Worm (Caenorhabditis elegans): ENCODE measurements around the gene str-83.
A peak's percentile ranks its signal among the peaks of the same experiment; 100 is the strongest.

str-83 gene

DNA sequence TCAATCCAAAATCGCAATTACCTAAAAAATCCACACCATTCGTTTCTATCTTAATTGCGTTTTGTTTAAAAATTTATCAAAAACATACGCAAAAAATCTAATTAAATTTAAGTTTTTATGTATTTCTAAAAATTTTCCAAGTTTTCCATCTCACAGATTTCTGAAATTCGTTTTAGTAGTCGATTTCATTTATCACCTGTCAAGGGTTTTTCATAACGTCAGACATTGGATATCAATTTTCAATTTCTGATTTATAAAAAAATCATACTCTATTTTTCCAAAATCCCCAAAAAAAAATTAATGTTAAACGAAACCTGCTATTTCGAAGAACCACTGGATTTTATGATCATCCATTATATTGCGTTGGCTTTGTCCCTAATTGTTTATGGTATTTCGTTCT lies 33.1 kb downstream of the str-83 start, which contains the start of gene srh-4:
srh-4 (plus strand) TSS at position 301 of the 400 bp plus-strand sequence.
- TF ChIP-seq lin-39 (tag; optimal IDR thresholded peaks at IDR 0.05) (no peak), aha-1 (tag; optimal IDR thresholded peaks at IDR 0.05) (no peak), nhr-90 (tag; optimal IDR thresholded peaks at IDR 0.05; ENCODE audit: poor library complexity) (no peak), C16A3.4 (tag; optimal IDR thresholded peaks at IDR 0.05) (no peak), mdl-1 (tag; optimal IDR thresholded peaks at IDR 0.05) (no peak), nhr-20 (tag; optimal IDR thresholded peaks at IDR 0.05) (no peak), dsc-1 (tag; optimal IDR thresholded peaks at IDR 0.05) (no peak), ztf-11 (tag; optimal IDR thresholded peaks at IDR 0.05) (no peak), lin-15B (tag; optimal IDR thresholded peaks at IDR 0.05) (no peak)

DNA sequence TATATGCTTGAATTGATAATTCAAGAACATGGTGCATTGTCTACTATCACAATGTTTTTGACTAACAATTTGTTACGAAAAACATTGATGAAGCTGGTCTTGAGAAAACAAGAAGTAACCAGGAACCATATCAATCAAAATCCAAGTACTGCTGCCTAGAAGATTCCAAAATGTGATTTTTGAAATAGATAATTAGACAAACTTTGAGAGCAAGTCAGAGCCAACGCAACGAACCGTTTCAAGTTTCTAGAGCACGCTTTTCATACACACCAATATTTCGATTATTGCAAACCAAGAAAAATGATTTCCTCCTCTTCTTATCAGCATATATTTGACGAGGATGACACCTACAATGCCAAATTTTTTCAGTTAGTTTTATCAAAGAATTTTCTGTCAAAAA lies 39.7 kb downstream of the str-83 start, which contains the start of gene srw-89:
srw-89 (plus strand) TSS at position 301 of the 400 bp plus-strand sequence.
- no peak for TF ChIP-seq xbp-1 (tag; optimal IDR thresholded peaks at IDR 0.05)
- TF ChIP-seq unc-30 (tag; optimal IDR thresholded peaks at IDR 0.05), result no peak

DNA sequence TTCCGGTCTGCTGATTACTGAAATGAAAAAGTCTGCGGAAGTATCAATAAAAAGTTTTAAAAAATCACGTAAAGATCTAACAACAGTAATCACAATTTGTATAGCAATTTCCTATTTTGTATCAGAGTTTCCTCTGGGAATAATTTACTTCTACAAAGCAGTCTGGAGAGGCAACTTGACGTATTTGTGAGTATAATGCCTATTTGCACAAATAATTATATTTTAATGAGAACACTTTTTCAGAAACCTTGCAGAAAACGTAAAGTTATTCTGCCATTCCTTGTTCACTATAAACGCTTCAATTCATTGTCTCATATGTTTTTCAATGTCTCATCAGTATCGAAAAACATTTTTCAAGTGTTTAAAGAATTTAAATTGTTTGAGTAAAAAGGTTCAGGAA lies 41.5 kb downstream of the str-83 start:
- TF ChIP-seq efl-1 (optimal IDR thresholded peaks at IDR 0.05) (no peak), efl-1 (GFP tag; optimal IDR thresholded peaks at IDR 0.05 in 1 of 2) (peak in 1 of 2 experiments; percentile 62), ceh-88 (GFP tag; IDR thresholded peaks at IDR 0.05) (no peak), snu-23 (GFP tag; optimal IDR thresholded peaks at IDR 0.05) (no peak)

DNA sequence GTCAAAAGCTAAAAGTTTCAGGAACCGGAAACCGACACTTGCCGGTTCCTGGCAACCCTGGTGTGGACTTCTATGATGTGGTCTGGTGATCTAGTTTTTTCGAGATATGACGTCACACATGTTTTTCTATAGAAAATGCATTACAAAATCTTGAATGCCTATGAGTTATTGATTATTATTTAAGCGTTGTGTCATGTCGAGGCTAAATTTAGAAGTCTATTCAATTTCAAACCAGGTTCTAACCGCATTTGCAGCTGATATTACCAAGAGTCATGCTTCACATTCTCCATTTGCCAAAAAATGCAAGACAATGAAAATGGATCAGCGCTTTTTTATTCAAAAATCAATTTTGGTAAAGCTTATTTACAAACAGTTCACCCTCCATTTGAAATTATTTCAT lies 42.1 kb downstream of the str-83 start, which contains the start of gene K09D9.3:
K09D9.3 (plus strand) TSS at position 301 of the 400 bp plus-strand sequence.
- no peak for TF ChIP-seq nhr-11 (tag; optimal IDR thresholded peaks at IDR 0.05)
- no peak for TF ChIP-seq C16A3.4 (tag; optimal IDR thresholded peaks at IDR 0.05)
- no peak for TF ChIP-seq blmp-1 (tag; optimal IDR thresholded peaks at IDR 0.05)
- TF ChIP-seq nhr-77 (tag; optimal IDR thresholded peaks at IDR 0.05), result no peak
- TF ChIP-seq ets-5 (GFP tag; IDR thresholded peaks at IDR 0.05), result no peak
- no peak for TF ChIP-seq Y116A8C.19 (tag; optimal IDR thresholded peaks at IDR 0.05; ENCODE audit: borderline replicate concordance)
- no peak for TF ChIP-seq unc-130 (tag; optimal IDR thresholded peaks at IDR 0.05)
- TF ChIP-seq lir-3 (tag; optimal IDR thresholded peaks at IDR 0.05; ENCODE audit: poor library complexity), result no peak
- no peak for TF ChIP-seq unc-86 (tag; optimal IDR thresholded peaks at IDR 0.05)
- no peak for TF ChIP-seq nhr-47 (tag; optimal IDR thresholded peaks at IDR 0.05)
- no peak for TF ChIP-seq lin-14 (GFP tag; optimal IDR thresholded peaks at IDR 0.05)
- TF ChIP-seq skn-1 (tag; optimal IDR thresholded peaks at IDR 0.05), result no peak
- no peak for TF ChIP-seq nhr-28 (tag; optimal IDR thresholded peaks at IDR 0.05)
- TF ChIP-seq dsc-1 (tag; optimal IDR thresholded peaks at IDR 0.05), result no peak
- no peak for TF ChIP-seq tbx-2 (tag; optimal IDR thresholded peaks at IDR 0.05)
- TF ChIP-seq lin-39 (tag; optimal IDR thresholded peaks at IDR 0.05), result no peak
- TF ChIP-seq nhr-90 (tag; optimal IDR thresholded peaks at IDR 0.05; ENCODE audit: poor library complexity), result no peak
- TF ChIP-seq ceh-90 (tag; optimal IDR thresholded peaks at IDR 0.05), result no peak
- TF ChIP-seq fos-1 (tag; optimal IDR thresholded peaks at IDR 0.05), result no peak
- no peak for TF ChIP-seq sox-4 (tag; optimal IDR thresholded peaks at IDR 0.05)

DNA sequence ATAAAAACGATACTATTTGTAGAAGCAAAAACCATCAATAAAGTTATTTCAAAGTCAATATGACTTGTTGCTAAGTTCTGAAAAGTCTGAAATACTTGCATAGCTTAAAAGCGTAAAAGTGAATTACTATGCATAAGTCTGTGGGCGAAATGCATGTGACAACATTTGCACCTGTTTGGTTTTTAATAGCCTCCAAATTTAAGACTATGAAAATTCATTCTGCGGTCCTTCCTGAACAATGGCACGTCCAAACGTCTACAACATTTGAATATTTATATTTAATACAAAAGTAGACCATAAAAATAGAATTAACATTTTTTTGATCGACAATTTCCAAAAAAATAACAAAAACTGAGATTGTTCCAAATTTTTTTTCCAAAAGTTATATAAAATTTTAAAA lies 44.7 kb downstream of the str-83 start, which contains the start of gene K09D9.14:
K09D9.14 (minus strand) TSS at position 101 of the 400 bp plus-strand sequence.
- TF ChIP-seq snu-23 (GFP tag; optimal IDR thresholded peaks at IDR 0.05) (no peak), ets-5 (GFP tag; IDR thresholded peaks at IDR 0.05) (no peak), lin-35 (GFP tag; optimal IDR thresholded peaks at IDR 0.05) (no peak), fkh-10 (GFP tag; optimal IDR thresholded peaks at IDR 0.05) (no peak), fkh-8 (tag; optimal IDR thresholded peaks at IDR 0.05) (no peak), elt-3 (tag; optimal IDR thresholded peaks at IDR 0.05) (no peak), unc-98 (GFP tag; IDR thresholded peaks at IDR 0.05) (no peak), sox-4 (tag; optimal IDR thresholded peaks at IDR 0.05) (no peak), lin-39 (tag; optimal IDR thresholded peaks at IDR 0.05) (no peak), ceh-8 (GFP tag; optimal IDR thresholded peaks at IDR 0.05) (no peak), ama-1 (optimal IDR thresholded peaks at IDR 0.05) (no peak), nhr-77 (tag; optimal IDR thresholded peaks at IDR 0.05) (no peak), nhr-237 (tag; optimal IDR thresholded peaks at IDR 0.05) (no peak), nhr-20 (tag; optimal IDR thresholded peaks at IDR 0.05) (no peak)

All from whole organism, L1 larva.